Fruit fly (Drosophila melanogaster): Measurements from ENCODE around the gene Cyp28c1.
A peak's percentile ranks its signal among the peaks of the same experiment; 100 is the strongest.

The Cyp28c1 gene

DNA sequence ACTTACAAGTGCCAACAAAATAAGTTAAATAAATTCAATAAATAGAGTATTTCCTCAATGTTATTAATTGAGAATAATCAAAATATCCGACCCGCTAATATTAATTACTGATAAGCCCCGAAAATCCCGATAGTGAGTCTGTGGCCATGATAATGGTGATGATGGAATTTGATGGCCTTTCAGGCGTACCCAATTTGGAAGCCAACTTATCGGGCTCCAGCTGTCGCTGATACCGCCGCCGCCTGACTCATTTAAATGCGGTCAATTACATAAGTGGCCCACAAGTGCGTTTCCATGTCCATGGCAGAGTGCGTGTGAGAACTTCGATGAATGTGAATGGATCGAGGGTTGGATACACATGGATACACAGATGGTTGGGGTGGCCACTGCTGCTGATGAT, 44.7 kb downstream of the Cyp28c1 start:
- TF ChIP-seq Ets21C (GFP tag; optimal IDR thresholded peaks at IDR 0.05) (no peak), vri (GFP tag; optimal IDR thresholded peaks at IDR 0.05) (peak; percentile 53)

DNA sequence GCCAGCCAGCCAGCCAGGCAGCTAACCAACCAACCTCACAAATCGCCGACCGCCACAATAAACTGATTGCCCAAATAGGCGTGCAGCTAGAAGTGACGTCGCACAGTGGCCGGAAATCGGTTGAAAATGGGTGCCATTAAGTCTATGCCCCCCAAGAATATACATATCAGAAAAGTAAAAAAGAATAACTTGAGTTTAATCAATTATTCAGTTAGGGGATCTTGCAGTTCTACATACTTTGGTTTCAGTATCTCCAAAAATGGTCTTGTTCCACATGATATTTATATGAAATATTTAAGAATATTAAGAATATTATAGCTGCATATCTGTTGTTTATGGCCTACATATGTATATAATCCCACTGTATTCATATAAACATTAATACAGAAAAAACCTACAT, 45.9 kb downstream of the Cyp28c1 start:
- TF ChIP-seq CG8119 (GFP tag; IDR thresholded peaks at IDR 0.05) (peak; percentile 43; the same call in 1 of the 3 replicates), Eip78C (GFP tag) (peak; percentile 21), CG32006 (GFP tag; optimal IDR thresholded peaks at IDR 0.05) (peak; percentile 52), CG15336 (GFP tag; IDR thresholded peaks at IDR 0.05) (peak; percentile 31; the same call in 1 of the 2 replicates), Hr38 (GFP tag; optimal IDR thresholded peaks at IDR 0.05) (no peak), OdsH (GFP tag; optimal IDR thresholded peaks at IDR 0.05) (no peak), Hr4 (GFP tag; optimal IDR thresholded peaks at IDR 0.05) (peak; percentile 22)

DNA sequence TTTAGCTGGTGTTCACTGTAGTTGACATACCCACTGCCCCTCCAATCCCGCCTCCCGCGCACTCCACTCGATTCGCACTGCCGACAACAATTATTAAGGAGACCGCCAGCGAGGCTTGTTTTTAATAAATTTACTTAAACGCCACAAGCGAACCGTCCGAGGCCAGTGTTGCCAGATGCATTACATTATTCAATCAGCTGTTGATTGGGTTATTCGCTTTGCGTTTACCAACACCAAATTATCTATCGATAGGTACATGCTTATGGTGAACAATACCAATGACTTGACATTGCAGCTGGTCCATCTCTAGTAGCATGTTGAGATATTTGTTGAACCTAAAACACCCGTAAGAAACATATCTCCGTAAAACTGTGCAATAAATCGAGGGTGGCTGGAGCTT, 47.6 kb downstream of the Cyp28c1 start, which contains the start of the genes CG10353 and SelG:
CG10353 (minus strand) TSS at position 187 of the 400 bp plus-strand sequence.
SelG (plus strand) TSS at position 309 of the 400 bp plus-strand sequence.
- no peak for TF ChIP-seq Hr4 (GFP tag; optimal IDR thresholded peaks at IDR 0.05)
- TF ChIP-seq Smox (GFP tag; optimal IDR thresholded peaks at IDR 0.05): no peak
- peak; percentile 31 for TF ChIP-seq lz (GFP tag; optimal IDR thresholded peaks at IDR 0.05)
- no peak for TF ChIP-seq dac (GFP tag; optimal IDR thresholded peaks at IDR 0.05)
- peak; percentile 28 for TF ChIP-seq Sox14 (GFP tag; optimal IDR thresholded peaks at IDR 0.05)
- TF ChIP-seq CG10631 (GFP tag; optimal IDR thresholded peaks at IDR 0.05): no peak
- peak; percentile 70 for TF ChIP-seq Eip78C (GFP tag)
- no peak for TF ChIP-seq OdsH (GFP tag; optimal IDR thresholded peaks at IDR 0.05)
- TF ChIP-seq ss (GFP tag; optimal IDR thresholded peaks at IDR 0.05): peak in 1 of 2 experiments; percentile 6
- no peak for TF ChIP-seq CG6276 (GFP tag; optimal IDR thresholded peaks at IDR 0.05)
- TF ChIP-seq achi (GFP tag; optimal IDR thresholded peaks at IDR 0.05): no peak
- no peak for TF ChIP-seq CG6792 (GFP tag; optimal IDR thresholded peaks at IDR 0.05)
- peak; percentile 37 for TF ChIP-seq topi (GFP tag; optimal IDR thresholded peaks at IDR 0.05)
- TF ChIP-seq pdm3 (GFP tag; optimal IDR thresholded peaks at IDR 0.05): no peak
- TF ChIP-seq CG31627 (GFP tag; optimal IDR thresholded peaks at IDR 0.05): peak; percentile 31
- no peak for TF ChIP-seq Blimp-1 (GFP tag; optimal IDR thresholded peaks at IDR 0.05)
- TF ChIP-seq CG6808 (GFP tag; optimal IDR thresholded peaks at IDR 0.05): no peak
- no peak for TF ChIP-seq CG34406 (GFP tag; optimal IDR thresholded peaks at IDR 0.05)
- TF ChIP-seq CG11294 (GFP tag; IDR thresholded peaks at IDR 0.05): no peak
- peak; percentile 25 for TF ChIP-seq Ets21C (GFP tag; optimal IDR thresholded peaks at IDR 0.05)
- peak; percentile 14 for TF ChIP-seq CG6854 (GFP tag; optimal IDR thresholded peaks at IDR 0.05)
- TF ChIP-seq CG10669 (GFP tag; optimal IDR thresholded peaks at IDR 0.05): no peak
- TF ChIP-seq CG16779 (tag; optimal IDR thresholded peaks at IDR 0.05): no peak
- TF ChIP-seq Gug (GFP tag; IDR thresholded peaks at IDR 0.05): no peak
- TF ChIP-seq fkh (GFP tag; optimal IDR thresholded peaks at IDR 0.05): peak; percentile 50
- no peak for TF ChIP-seq CG15336 (GFP tag; IDR thresholded peaks at IDR 0.05)
- no peak for TF ChIP-seq fd59A (GFP tag; optimal IDR thresholded peaks at IDR 0.05)
- TF ChIP-seq CG8319 (GFP tag; optimal IDR thresholded peaks at IDR 0.05): no peak
- TF ChIP-seq cyc (GFP tag; optimal IDR thresholded peaks at IDR 0.05): peak; percentile 40
- TF ChIP-seq CG1621 (tag; optimal IDR thresholded peaks at IDR 0.05): peak; percentile 71
- TF ChIP-seq CG3032 (tag; optimal IDR thresholded peaks at IDR 0.05): no peak
- TF ChIP-seq CG32006 (GFP tag; optimal IDR thresholded peaks at IDR 0.05): no peak
- peak; percentile 29 for TF ChIP-seq Eip75B (GFP tag; optimal IDR thresholded peaks at IDR 0.05)
- TF ChIP-seq Hr39 (GFP tag; optimal IDR thresholded peaks at IDR 0.05): peak; percentile 25
- TF ChIP-seq esn (GFP tag; optimal IDR thresholded peaks at IDR 0.05): peak; percentile 50
- TF ChIP-seq eg (GFP tag; IDR thresholded peaks at IDR 0.05): no peak
- peak; percentile 67 for TF ChIP-seq svp (GFP tag)
- peak; percentile 27 for TF ChIP-seq Met (GFP tag; optimal IDR thresholded peaks at IDR 0.05)
- TF ChIP-seq CG3919 (GFP tag; optimal IDR thresholded peaks at IDR 0.05): peak; percentile 34
